Worm (Caenorhabditis elegans): ENCODE data around the gene kel-10.
"Not testable (repeated sequence)": the region's sequence is repeated elsewhere in the genome, so short reads cannot be mapped to it uniquely, and the experiment has no call there.

The kel-10 gene

ce11 chrIII:10060573-10060972 is 40.7 kb downstream of the kel-10 start, which contains the start of gene T16G12.13:
TSS of gene T16G12.13 (plus strand) at chrIII:10060865.
- TF ChIP-seq fkh-2 (tag; optimal IDR thresholded peaks at IDR 0.05) (no peak), lin-15B (tag; optimal IDR thresholded peaks at IDR 0.05) (no peak)

DNA sequence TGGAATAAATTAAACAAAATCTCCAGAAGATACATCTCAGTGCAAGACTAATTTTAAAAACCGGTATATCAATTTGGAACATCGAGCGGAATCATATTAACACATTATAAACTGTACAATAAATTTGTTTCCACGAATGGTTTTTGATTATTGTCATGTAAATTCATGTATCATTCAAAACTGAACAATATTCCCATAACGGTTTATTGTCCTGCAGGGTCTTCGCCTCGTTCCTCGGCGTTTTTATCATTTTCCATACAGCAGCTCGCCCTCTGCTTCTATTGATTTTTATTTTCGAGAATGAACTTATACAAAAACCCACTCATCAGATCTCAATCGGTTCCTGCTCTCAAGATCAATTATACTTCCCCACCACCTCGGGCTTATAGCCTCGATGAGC is 42.2 kb downstream of the kel-10 start, which contains the start of gene T16G12.8:
TSS of gene T16G12.8 (plus strand) at position 301 of the 400 bp plus-strand sequence.
- TF ChIP-seq egl-27 (tag; optimal IDR thresholded peaks at IDR 0.05) (no peak), lin-15B (tag; optimal IDR thresholded peaks at IDR 0.05) (no peak), nhr-25 (tag; optimal IDR thresholded peaks at IDR 0.05) (no peak), fos-1 (tag; optimal IDR thresholded peaks at IDR 0.05) (no peak), nfya-1 (tag; optimal IDR thresholded peaks at IDR 0.05; ENCODE audit: insufficient read depth) (no peak), skn-1 (tag; optimal IDR thresholded peaks at IDR 0.05) (no peak), unc-62 (GFP tag; optimal IDR thresholded peaks at IDR 0.05) (no peak), fkh-2 (tag; optimal IDR thresholded peaks at IDR 0.05) (no peak), sea-2 (GFP tag; optimal IDR thresholded peaks at IDR 0.05) (no peak), mml-1 (tag; optimal IDR thresholded peaks at IDR 0.05) (no peak), egl-5 (tag; optimal IDR thresholded peaks at IDR 0.05) (no peak), ceh-28 (tag; optimal IDR thresholded peaks at IDR 0.05) (no peak), nhr-76 (tag; optimal IDR thresholded peaks at IDR 0.05) (no peak), snpc-4 (tag; optimal IDR thresholded peaks at IDR 0.05) (no peak), ceh-9 (tag; optimal IDR thresholded peaks at IDR 0.05) (no peak), nhr-11 (tag; optimal IDR thresholded peaks at IDR 0.05) (no peak), daf-12 (tag; optimal IDR thresholded peaks at IDR 0.05) (no peak), pha-4 (tag; optimal IDR thresholded peaks at IDR 0.05) (no peak), ceh-16 (tag; optimal IDR thresholded peaks at IDR 0.05) (no peak), R02D3.7 (tag; optimal IDR thresholded peaks at IDR 0.05) (no peak)

ce11 chrIII:10057518-10057917 is 43.7 kb downstream of the kel-10 start, which contains the start of gene T16G12.4:
TSS of gene T16G12.4 (plus strand) at chrIII:10057818.
- TF ChIP-seq R02D3.7 (tag; optimal IDR thresholded peaks at IDR 0.05) (no peak), egl-27 (tag; optimal IDR thresholded peaks at IDR 0.05) (no peak), nhr-25 (tag; optimal IDR thresholded peaks at IDR 0.05) (no peak), daf-12 (tag; optimal IDR thresholded peaks at IDR 0.05) (no peak), nhr-28 (tag; optimal IDR thresholded peaks at IDR 0.05) (no peak), tbx-2 (tag; optimal IDR thresholded peaks at IDR 0.05) (no peak), elt-1 (tag; optimal IDR thresholded peaks at IDR 0.05) (no peak), unc-39 (tag; optimal IDR thresholded peaks at IDR 0.05) (no peak), ceh-28 (tag; optimal IDR thresholded peaks at IDR 0.05) (no peak), nhr-77 (tag; optimal IDR thresholded peaks at IDR 0.05) (no peak)

DNA sequence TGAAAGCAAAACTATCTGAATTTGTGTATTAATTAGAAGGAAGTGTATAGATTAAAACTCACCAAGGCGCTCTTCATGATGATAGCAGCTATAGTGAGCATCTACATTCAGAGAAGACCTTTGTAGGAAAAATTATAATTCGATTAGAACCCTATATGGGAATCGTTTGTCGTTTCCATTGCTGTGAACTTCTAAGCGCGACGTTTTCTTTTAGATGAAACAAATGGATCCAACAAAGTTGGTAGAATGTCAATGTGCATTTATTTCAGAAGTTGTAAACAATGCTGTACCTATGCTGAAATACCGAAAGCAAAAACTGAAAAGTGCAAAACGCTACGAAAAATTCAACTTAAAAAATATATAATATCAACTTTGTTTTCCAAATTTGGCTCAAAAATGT is 45.2 kb downstream of the kel-10 start, which contains the start of gene T16G12.10:
TSS of gene T16G12.10 (minus strand) at position 101 of the 400 bp plus-strand sequence.
- TF ChIP-seq fos-1 (tag; optimal IDR thresholded peaks at IDR 0.05) (no peak), hmg-11 (tag; optimal IDR thresholded peaks at IDR 0.05) (no peak), elt-3 (tag; optimal IDR thresholded peaks at IDR 0.05) (no peak), ZK546.5 (tag; optimal IDR thresholded peaks at IDR 0.05) (no peak), unc-39 (tag; optimal IDR thresholded peaks at IDR 0.05) (no peak), snpc-4 (tag; optimal IDR thresholded peaks at IDR 0.05) (no peak), mml-1 (tag; optimal IDR thresholded peaks at IDR 0.05) (no peak), nhr-77 (tag; optimal IDR thresholded peaks at IDR 0.05) (no peak), nhr-237 (tag; optimal IDR thresholded peaks at IDR 0.05) (no peak), skn-1 (tag; optimal IDR thresholded peaks at IDR 0.05) (no peak), nhr-76 (tag; optimal IDR thresholded peaks at IDR 0.05) (no peak), jun-1 (tag; optimal IDR thresholded peaks at IDR 0.05) (no peak), zag-1 (tag; optimal IDR thresholded peaks at IDR 0.05) (no peak), tbx-2 (tag; optimal IDR thresholded peaks at IDR 0.05) (no peak), ztf-4 (tag; optimal IDR thresholded peaks at IDR 0.05) (no peak), R02D3.7 (tag; optimal IDR thresholded peaks at IDR 0.05) (no peak), nhr-11 (tag; optimal IDR thresholded peaks at IDR 0.05) (no peak), unc-62 (GFP tag; optimal IDR thresholded peaks at IDR 0.05) (no peak)

ce11 chrIII:10053312-10053711 is 47.9 kb downstream of the kel-10 start, which contains the start of gene T16G12.12:
TSS of gene T16G12.12 (plus strand) at chrIII:10053612.
- not testable (repeated sequence) for TF ChIP-seq jun-1, daf-12, ztf-4 (tag; optimal IDR thresholded peaks at IDR 0.05)

Measured in whole organism, L3 larva.